Worm (Caenorhabditis elegans): ENCODE results near the gene C18G1.6.
"Not testable (repeated sequence)": the region's sequence is repeated elsewhere in the genome, so short reads cannot be mapped to it uniquely, and the experiment has no call there.

The C18G1.6 gene

DNA sequence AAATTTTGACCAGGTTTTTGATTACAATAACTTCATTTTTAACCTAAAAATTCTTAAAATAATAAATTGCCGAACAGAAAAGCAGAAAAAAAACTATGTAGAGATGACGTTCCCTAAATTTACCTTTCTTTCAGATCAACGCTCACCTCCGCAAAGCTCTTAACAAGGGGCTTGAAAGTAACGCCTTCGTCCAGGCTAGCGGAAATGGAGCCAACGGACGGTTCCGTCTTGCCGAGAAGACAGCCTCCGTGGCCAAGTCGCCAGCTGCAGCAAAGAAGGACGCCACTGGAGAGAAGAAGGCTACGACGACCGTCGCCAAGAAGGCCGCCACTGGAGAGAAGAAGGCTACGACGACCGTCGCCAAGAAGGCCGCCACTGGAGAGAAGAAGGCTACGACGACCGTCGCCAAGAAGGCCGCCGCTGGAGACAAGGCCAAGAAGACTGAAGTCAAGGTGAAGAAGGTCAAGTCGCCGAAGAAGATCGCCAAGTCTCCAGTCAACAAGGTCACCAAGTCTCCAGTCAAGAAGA lies 4.4 kb downstream of the C18G1.6 start:
- TF ChIP-seq tbx-8 (GFP tag; optimal IDR thresholded peaks at IDR 0.05) (no peak), blmp-1 (tag; optimal IDR thresholded peaks at IDR 0.05) (no peak), flh-1 (GFP tag; optimal IDR thresholded peaks at IDR 0.05) (no peak), bed-3 (GFP tag; optimal IDR thresholded peaks at IDR 0.05) (no peak), ceh-83 (GFP tag; optimal IDR thresholded peaks at IDR 0.05) (no peak), mls-2 (tag; optimal IDR thresholded peaks at IDR 0.05) (no peak), sptf-1 (tag; optimal IDR thresholded peaks at IDR 0.05) (no peak), lsy-2 (tag; optimal IDR thresholded peaks at IDR 0.05) (no peak), M03D4.4 (tag; optimal IDR thresholded peaks at IDR 0.05) (no peak), nhr-12 (tag; optimal IDR thresholded peaks at IDR 0.05) (no peak), elt-3 (tag; optimal IDR thresholded peaks at IDR 0.05) (no peak), unc-120 (tag; optimal IDR thresholded peaks at IDR 0.05; ENCODE audit: poor library complexity, severe bottlenecking) (no peak), zip-8 (tag; optimal IDR thresholded peaks at IDR 0.05) (no peak), pha-4 (tag; optimal IDR thresholded peaks at IDR 0.05) (no peak), snpc-4 (tag; optimal IDR thresholded peaks at IDR 0.05) (no peak), unc-39 (tag; optimal IDR thresholded peaks at IDR 0.05) (no peak)

DNA sequence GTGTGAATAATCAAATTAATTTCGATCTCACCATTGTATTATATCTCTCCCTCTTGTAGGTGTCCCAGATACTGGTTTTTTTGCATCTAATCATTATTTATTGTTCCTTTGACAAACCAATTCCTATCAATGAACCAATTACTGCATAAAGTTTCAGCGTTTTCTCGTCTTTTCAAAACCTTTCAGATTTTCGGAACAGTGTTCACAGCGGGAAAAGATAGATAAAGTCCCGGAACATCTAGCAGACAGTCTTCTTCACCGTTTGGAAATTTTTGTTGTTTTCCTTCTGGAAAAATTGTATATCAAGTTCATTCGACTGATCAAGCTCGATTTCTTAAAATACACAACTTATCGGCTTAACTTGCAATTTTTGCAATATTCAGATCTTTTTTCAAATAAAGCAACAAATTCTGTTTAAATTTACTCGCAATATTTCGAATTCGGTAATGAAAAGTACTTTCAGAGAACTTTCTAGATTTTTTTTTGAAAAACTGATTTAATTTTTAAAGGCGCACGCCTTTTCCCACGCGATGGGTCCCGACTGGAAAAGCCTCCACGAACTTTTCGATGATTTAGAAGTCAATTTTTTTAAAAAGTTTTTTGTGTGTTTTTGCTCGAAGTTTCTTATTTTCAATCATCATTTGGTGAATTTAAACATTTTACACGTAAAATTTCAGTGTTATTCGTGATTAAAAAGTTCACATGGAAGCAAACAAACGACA lies 5.1 kb downstream of the C18G1.6 start, which contains the start of gene pgl-3:
TSS of gene pgl-3 (plus strand) at position 672 of the 722 bp plus-strand sequence.
- no peak for TF ChIP-seq lin-13 (tag; optimal IDR thresholded peaks at IDR 0.05)
- TF ChIP-seq tbx-8 (GFP tag; optimal IDR thresholded peaks at IDR 0.05): no peak
- TF ChIP-seq ceh-83 (GFP tag; optimal IDR thresholded peaks at IDR 0.05): no peak
- TF ChIP-seq nhr-2 (tag; optimal IDR thresholded peaks at IDR 0.05): no peak
- no peak for TF ChIP-seq snpc-4 (tag; optimal IDR thresholded peaks at IDR 0.05)
- no peak for TF ChIP-seq unc-62 (GFP tag; optimal IDR thresholded peaks at IDR 0.05)
- no peak for TF ChIP-seq ceh-43 (GFP tag; optimal IDR thresholded peaks at IDR 0.05)

DNA sequence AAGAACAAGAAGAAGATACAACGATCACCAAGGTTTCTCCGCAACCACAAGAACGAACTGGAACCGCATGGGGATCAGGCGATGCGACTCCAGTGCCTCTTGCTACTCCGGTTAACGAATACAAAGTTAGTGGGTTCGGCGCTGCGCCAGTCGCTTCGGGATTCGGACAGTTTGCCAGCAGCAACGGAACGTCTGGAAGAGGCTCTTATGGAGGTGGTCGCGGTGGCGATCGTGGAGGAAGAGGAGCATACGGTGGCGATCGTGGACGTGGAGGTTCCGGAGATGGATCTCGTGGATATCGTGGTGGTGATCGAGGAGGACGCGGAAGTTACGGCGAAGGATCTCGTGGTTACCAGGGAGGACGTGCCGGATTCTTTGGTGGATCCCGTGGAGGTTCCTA lies 7.6 kb downstream of the C18G1.6 start:
- TF ChIP-seq ceh-43 (GFP tag; optimal IDR thresholded peaks at IDR 0.05) (no peak), blmp-1 (tag; optimal IDR thresholded peaks at IDR 0.05) (no peak), ceh-39 (tag; optimal IDR thresholded peaks at IDR 0.05) (no peak), elt-1 (tag; optimal IDR thresholded peaks at IDR 0.05; ENCODE audit: borderline replicate concordance, insufficient read depth) (no peak), nhr-237 (tag; optimal IDR thresholded peaks at IDR 0.05) (no peak), hlh-1 (tag; optimal IDR thresholded peaks at IDR 0.05) (no peak), unc-39 (tag; optimal IDR thresholded peaks at IDR 0.05) (no peak), ham-2 (GFP tag; optimal IDR thresholded peaks at IDR 0.05) (no peak), lin-13 (tag; optimal IDR thresholded peaks at IDR 0.05) (no peak), zip-8 (tag; optimal IDR thresholded peaks at IDR 0.05) (no peak)

DNA sequence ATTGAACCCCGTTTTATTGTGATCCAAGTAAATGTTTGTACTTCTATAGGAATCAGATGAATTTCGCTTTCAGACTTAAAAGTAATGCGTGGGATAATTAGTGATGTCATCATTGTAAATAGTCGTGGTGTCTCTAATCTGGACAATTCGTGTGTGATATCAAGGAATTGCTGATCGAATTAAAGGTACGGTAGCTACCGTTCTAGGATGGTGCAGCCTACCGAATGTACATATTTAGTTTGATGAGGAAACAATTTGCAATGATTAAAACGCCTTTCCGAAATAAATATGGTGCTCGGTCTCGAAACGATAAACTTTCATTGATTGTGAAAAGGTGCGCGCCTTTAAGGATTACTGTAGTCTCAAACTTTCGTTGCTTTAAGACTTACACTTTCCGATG lies 8.1 kb downstream of the C18G1.6 start:
- no peak for TF ChIP-seq ztf-11 (tag; optimal IDR thresholded peaks at IDR 0.05)
- no peak for TF ChIP-seq zip-8 (tag; optimal IDR thresholded peaks at IDR 0.05)
- no peak for TF ChIP-seq flh-1 (GFP tag; optimal IDR thresholded peaks at IDR 0.05)
- no peak for TF ChIP-seq unc-39 (tag; optimal IDR thresholded peaks at IDR 0.05)
- TF ChIP-seq blmp-1 (tag; optimal IDR thresholded peaks at IDR 0.05): no peak
- no peak for TF ChIP-seq ham-2 (GFP tag; optimal IDR thresholded peaks at IDR 0.05)
- no peak for TF ChIP-seq sem-2 (GFP tag; optimal IDR thresholded peaks at IDR 0.05)

DNA sequence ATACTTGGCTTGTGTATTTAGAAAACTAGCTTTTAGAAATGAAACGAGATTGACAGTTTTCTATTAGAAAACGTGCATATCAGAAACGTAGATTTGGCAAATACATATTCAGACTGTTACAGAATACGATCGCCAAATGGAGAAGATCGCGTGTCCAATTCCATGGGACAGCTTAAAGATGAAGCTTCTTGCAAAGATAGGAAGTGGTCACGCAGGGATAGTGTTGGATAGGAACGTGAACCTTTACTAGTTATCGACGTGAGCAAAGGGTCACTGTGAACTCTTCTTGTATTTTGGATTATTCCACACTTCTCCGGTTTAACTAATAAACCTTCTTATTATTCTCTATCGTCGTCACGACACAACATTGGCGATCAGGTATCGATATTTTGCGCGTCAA lies 10.3 kb downstream of the C18G1.6 start, which contains the start of gene bgnt-1.4:
TSS of gene bgnt-1.4 (plus strand) at position 301 of the 400 bp plus-strand sequence.
- not testable (repeated sequence) for TF ChIP-seq lsy-2 (tag; optimal IDR thresholded peaks at IDR 0.05); unc-62 (GFP tag; optimal IDR thresholded peaks at IDR 0.05); ceh-43 (GFP tag; optimal IDR thresholded peaks at IDR 0.05)

DNA sequence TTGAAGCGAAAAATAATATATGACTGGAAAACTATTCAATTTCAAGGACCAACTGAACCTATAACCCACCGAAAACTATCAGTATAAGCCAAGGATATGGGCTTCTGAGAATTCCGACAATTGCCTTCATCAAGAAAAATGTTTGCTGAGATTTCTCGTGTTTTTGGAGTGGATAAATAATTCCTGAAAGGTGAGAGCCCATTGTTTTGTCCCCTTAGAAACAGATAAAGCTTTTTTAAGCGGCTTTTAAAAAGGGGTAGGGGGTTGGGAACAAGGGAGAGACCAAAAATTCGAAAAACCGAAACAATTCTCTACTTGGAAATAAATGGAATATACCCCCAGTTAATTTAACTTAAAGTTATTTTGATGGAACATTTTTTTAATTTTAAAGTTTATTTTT lies 16.1 kb downstream of the C18G1.6 start, which contains the start of gene C18G1.8:
TSS of gene C18G1.8 (minus strand) at position 101 of the 400 bp plus-strand sequence.
- TF ChIP-seq blmp-1 (tag; optimal IDR thresholded peaks at IDR 0.05): no peak
- TF ChIP-seq unc-62 (GFP tag; optimal IDR thresholded peaks at IDR 0.05): no peak
- no peak for TF ChIP-seq nhr-28 (tag; optimal IDR thresholded peaks at IDR 0.05)

Measured in whole organism, mixed stage, embryonic.